Worm (Caenorhabditis elegans): ENCODE measurements around the gene F36A4.3.

Gene F36A4.3

ce11 chrIV:4301202-4301601, 31.8 kb downstream of the F36A4.3 start, which contains the start of gene lgc-22:
Gene lgc-22, plus strand, starts transcription at chrIV:4301306.
- TF ChIP-seq blmp-1 (tag; optimal IDR thresholded peaks at IDR 0.05; ENCODE audit: insufficient read depth) (no peak), unc-55 (GFP tag; optimal IDR thresholded peaks at IDR 0.05) (no peak), peb-1 (tag; optimal IDR thresholded peaks at IDR 0.05) (no peak), sma-9 (GFP tag; optimal IDR thresholded peaks at IDR 0.05) (no peak), sma-9 (tag; optimal IDR thresholded peaks at IDR 0.05) (no peak), fos-1 (tag; optimal IDR thresholded peaks at IDR 0.05) (no peak)

DNA sequence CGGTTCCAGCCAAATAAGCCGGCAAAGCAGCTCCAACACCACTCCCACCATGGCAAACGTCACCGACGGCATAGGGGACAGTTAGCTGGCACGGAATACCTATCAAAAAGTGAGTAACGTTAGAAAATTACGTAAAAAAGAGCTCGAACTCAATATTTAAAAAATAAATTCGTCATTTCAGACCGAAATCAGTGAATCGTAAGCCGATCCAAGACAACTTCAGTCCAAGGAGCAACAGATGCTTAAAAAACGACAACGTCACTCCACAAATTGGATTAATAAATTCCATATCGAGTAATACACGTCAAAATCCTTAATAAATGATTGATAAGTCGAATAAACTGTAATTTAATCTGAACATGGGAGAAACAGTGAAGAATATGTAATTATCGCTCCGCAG, 36.9 kb downstream of the F36A4.3 start:
- TF ChIP-seq ceh-82 (tag; optimal IDR thresholded peaks at IDR 0.05) (no peak), zag-1 (tag; optimal IDR thresholded peaks at IDR 0.05) (no peak), nhr-25 (tag; optimal IDR thresholded peaks at IDR 0.05) (no peak), mdl-1 (tag; optimal IDR thresholded peaks at IDR 0.05) (no peak), nhr-11 (tag; optimal IDR thresholded peaks at IDR 0.05) (no peak), mbf-1 (tag; optimal IDR thresholded peaks at IDR 0.05) (no peak), crh-2 (tag; optimal IDR thresholded peaks at IDR 0.05) (no peak), nhr-77 (tag; optimal IDR thresholded peaks at IDR 0.05) (no peak)

DNA sequence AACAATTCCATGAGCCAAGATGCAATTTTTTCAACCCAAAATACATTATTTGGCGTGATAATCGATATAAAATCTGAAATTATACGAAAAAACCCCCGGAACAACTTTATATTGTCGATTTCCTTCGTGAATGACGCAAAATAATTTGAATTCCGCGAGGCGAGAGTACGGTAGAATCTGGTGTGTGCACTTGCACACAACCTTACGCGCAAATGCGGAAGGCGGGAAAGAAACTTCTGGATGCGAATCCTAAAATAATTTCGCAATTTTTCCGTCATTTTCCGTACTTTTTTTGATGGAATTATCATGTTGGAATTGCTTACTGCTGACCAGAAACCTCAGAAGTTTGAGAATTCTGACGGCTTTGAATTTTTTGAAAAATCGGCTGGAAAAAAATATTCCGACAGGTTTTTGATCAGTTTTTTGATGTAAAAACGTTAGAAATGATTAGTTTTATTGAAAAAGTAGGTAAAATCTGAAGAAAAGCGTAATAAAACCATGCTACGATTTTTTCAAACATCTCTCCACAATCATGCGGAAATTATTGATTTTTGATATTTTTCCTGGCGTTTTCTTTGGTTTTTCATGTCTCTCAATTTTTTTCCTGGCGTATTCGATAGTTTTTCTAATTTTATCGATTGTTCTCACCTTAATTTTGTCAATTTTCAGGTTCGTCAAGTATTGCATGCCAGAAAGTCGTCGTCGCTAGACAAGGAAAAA, 38.0 kb downstream of the F36A4.3 start, which contains the start of gene set-9:
Gene set-9 (plus strand): TSS at position 670 of the 720 bp plus-strand sequence.
- TF ChIP-seq F13H6.1 (tag; optimal IDR thresholded peaks at IDR 0.05) (no peak), mdl-1 (tag; optimal IDR thresholded peaks at IDR 0.05) (no peak), dmd-4 (tag; optimal IDR thresholded peaks at IDR 0.05) (no peak), Y55F3AM.14 (GFP tag; optimal IDR thresholded peaks at IDR 0.05) (no peak), crh-2 (tag; optimal IDR thresholded peaks at IDR 0.05) (no peak), elt-1 (tag; optimal IDR thresholded peaks at IDR 0.05) (no peak)

ce11 chrIV:4316813-4317408, 47.5 kb downstream of the F36A4.3 start, which contains the start of gene Y24D9B.1:
Gene Y24D9B.1, plus strand, starts transcription at chrIV:4317358.
- TF ChIP-seq gmeb-1 (tag; optimal IDR thresholded peaks at IDR 0.05) (no peak), ceh-16 (tag; optimal IDR thresholded peaks at IDR 0.05) (no peak), lin-11 (tag; optimal IDR thresholded peaks at IDR 0.05) (no peak), nhr-6 (tag; optimal IDR thresholded peaks at IDR 0.05) (no peak), ceh-82 (tag; optimal IDR thresholded peaks at IDR 0.05) (no peak), crh-2 (tag; optimal IDR thresholded peaks at IDR 0.05) (no peak), sma-9 (GFP tag; optimal IDR thresholded peaks at IDR 0.05) (no peak), sma-9 (tag; optimal IDR thresholded peaks at IDR 0.05) (no peak), mbf-1 (tag; optimal IDR thresholded peaks at IDR 0.05) (no peak), nhr-11 (tag; optimal IDR thresholded peaks at IDR 0.05) (no peak), nhr-23 (tag; optimal IDR thresholded peaks at IDR 0.05) (no peak), aly-2 (tag; optimal IDR thresholded peaks at IDR 0.05) (no peak)

DNA sequence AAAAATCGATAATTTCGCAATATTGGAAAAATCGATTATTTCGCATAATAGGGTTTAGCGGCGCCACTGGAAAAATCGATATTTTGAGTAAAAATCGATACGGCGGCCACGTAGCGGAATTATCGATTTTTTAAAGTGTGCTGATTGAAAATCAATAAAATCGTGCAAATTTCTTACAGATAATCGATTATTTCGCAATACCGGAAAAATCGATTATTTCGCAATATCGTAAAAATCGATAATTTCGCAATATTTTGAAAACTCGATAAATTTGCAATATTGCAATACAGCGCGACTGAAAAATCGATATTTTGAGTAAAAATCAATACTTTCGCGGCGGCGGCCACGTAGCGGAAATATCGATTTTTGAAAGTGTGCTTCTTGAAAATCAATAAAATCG, 48.2 kb downstream of the F36A4.3 start:
- TF ChIP-seq egl-27 (tag; optimal IDR thresholded peaks at IDR 0.05), result no peak
- no peak for TF ChIP-seq nhr-21 (tag; optimal IDR thresholded peaks at IDR 0.05)
- TF ChIP-seq nhr-10 (tag; optimal IDR thresholded peaks at IDR 0.05), result no peak
- no peak for TF ChIP-seq crh-2 (tag; optimal IDR thresholded peaks at IDR 0.05)
- TF ChIP-seq snpc-4 (tag; optimal IDR thresholded peaks at IDR 0.05), result no peak
- no peak for TF ChIP-seq ceh-16 (tag; optimal IDR thresholded peaks at IDR 0.05)
- TF ChIP-seq skn-1 (tag; optimal IDR thresholded peaks at IDR 0.05), result no peak
- TF ChIP-seq peb-1 (tag; optimal IDR thresholded peaks at IDR 0.05), result no peak
- TF ChIP-seq dmd-4 (tag; optimal IDR thresholded peaks at IDR 0.05), result no peak
- no peak for TF ChIP-seq mdl-1 (tag; optimal IDR thresholded peaks at IDR 0.05)
- TF ChIP-seq F13H6.1 (tag; optimal IDR thresholded peaks at IDR 0.05), result no peak
- no peak for TF ChIP-seq elt-3 (tag; optimal IDR thresholded peaks at IDR 0.05)
- TF ChIP-seq nhr-129 (tag; optimal IDR thresholded peaks at IDR 0.05), result no peak
- TF ChIP-seq alr-1 (tag; optimal IDR thresholded peaks at IDR 0.05), result no peak
